Worm (Caenorhabditis elegans) whole organism, L4 larva: ENCODE results near the gene lgc-20.

ENCODE experiments used
- ama-1 ChIP-seq: fragments of 150-350 bp; optimal IDR thresholded peaks from 2 replicates; lab custom pipeline; 2014; ENCODE audit warnings: inconsistent platforms, mixed read lengths
- ceh-20 ChIP-seq: fragments of 200-800 bp; sonication (Bioruptor generic); IDR thresholded peaks from 2 replicates; pipeline ENCODE4 v1.3.6; 2022; ENCODE audit warnings: missing genetic modification reagents, missing genetic modification characterization, missing compliant biosample characterization
- ceh-82 ChIP-seq: sonication (generic microtip); optimal IDR thresholded peaks from 2 replicates; lab custom pipeline; 2017; ENCODE audit warnings: missing biosample characterization, missing genetic modification characterization
- dmd-9 ChIP-seq: fragments of 200-800 bp; sonication (Bioruptor generic); IDR thresholded peaks from 2 replicates; pipeline ENCODE4 v1.3.6; 2022; ENCODE audit warnings: missing genetic modification reagents, missing genetic modification characterization, missing compliant biosample characterization
- fos-1 ChIP-seq: fragments of 150-350 bp; optimal IDR thresholded peaks from 2 replicates; lab custom pipeline; 2014; ENCODE audit warnings: missing biosample characterization, missing genetic modification characterization
- hmg-1.1 ChIP-seq: fragments of 200-800 bp; sonication (Bioruptor generic); IDR thresholded peaks from 2 replicates; pipeline ENCODE4 v1.3.6; 2022; ENCODE audit warnings: missing genetic modification reagents, missing genetic modification characterization, missing compliant biosample characterization
- lin-15B ChIP-seq: fragments of 150-350 bp; sonication (generic microtip); optimal IDR thresholded peaks from 3 replicates; lab custom pipeline; 2014; ENCODE audit warnings: missing biosample characterization, missing genetic modification characterization
- nhr-237 ChIP-seq: sonication (generic microtip); optimal IDR thresholded peaks from 2 replicates; lab custom pipeline; 2017; ENCODE audit warnings: missing biosample characterization, missing genetic modification characterization
- nhr-28 ChIP-seq: fragments of 150-350 bp; optimal IDR thresholded peaks from 2 replicates; lab custom pipeline; 2014; ENCODE audit warnings: missing biosample characterization, missing genetic modification characterization
- pqm-1 ChIP-seq: sonication (generic microtip); optimal IDR thresholded peaks from 2 replicates; lab custom pipeline; 2017; ENCODE audit warnings: missing biosample characterization, missing genetic modification characterization
- snpc-4 ChIP-seq: fragments of 150-350 bp; optimal IDR thresholded peaks from 2 replicates; lab custom pipeline; 2014; ENCODE audit warnings: missing biosample characterization, missing genetic modification characterization
- zag-1 ChIP-seq: fragments of 150-350 bp; optimal IDR thresholded peaks from 2 replicates; lab custom pipeline; 2014; ENCODE audit warnings: missing biosample characterization, missing genetic modification characterization

ce11 chrII:11343300-11343869 lies at the start of gene lgc-20:
- TF ChIP-seq ceh-20 (GFP tag; lab: Robert Waterston, UW) (no peak), nhr-28 (tag; lab: Kevin White, UChicago) (no peak), lin-15B (no peak), hmg-1.1 (GFP tag; lab: Robert Waterston, UW) (no peak), snpc-4 (tag; lab: Kevin White, UChicago) (no peak), ama-1 (no peak), pqm-1 (tag; lab: Kevin White, UChicago) (no peak), nhr-237 (tag; lab: Kevin White, UChicago) (no peak), ceh-82 (tag; lab: Kevin White, UChicago) (no peak), zag-1 (tag; lab: Kevin White, UChicago) (no peak), dmd-9 (GFP tag; lab: Robert Waterston, UW) (no peak), fos-1 (tag; lab: Kevin White, UChicago) (no peak)
